Worm (Caenorhabditis elegans) whole organism, L2 larva: ENCODE measurements around the gene his-18.

Experiments
- lin-39 ChIP-seq: fragments of 150-350 bp; optimal IDR thresholded peaks from 2 replicates; lab custom pipeline; 2014; ENCODE audit warnings: missing biosample characterization, missing genetic modification reagents, missing genetic modification characterization
- nhr-10 ChIP-seq: sonication (generic microtip); optimal IDR thresholded peaks from 2 replicates; lab custom pipeline; 2017; ENCODE audit warnings: missing biosample characterization, missing genetic modification characterization
- nhr-237 ChIP-seq: fragments of 150-350 bp; optimal IDR thresholded peaks from 2 replicates; lab custom pipeline; 2014; ENCODE audit warnings: missing biosample characterization, missing genetic modification characterization
- unc-62 ChIP-seq: fragments of 150-350 bp; optimal IDR thresholded peaks from 2 replicates; lab custom pipeline; 2014; ENCODE audit warnings: missing biosample characterization, missing genetic modification reagents, missing genetic modification characterization

ce11 chrV:8905656-8906055 is 7.6 kb downstream of the his-18 start:
- TF ChIP-seq unc-62 (GFP tag; lab: Kevin White, UChicago) (no peak), nhr-237 (tag; lab: Kevin White, UChicago) (no peak), nhr-10 (tag; lab: Kevin White, UChicago) (no peak), lin-39 (tag; lab: Kevin White, UChicago) (no peak)
